Fruit fly (Drosophila melanogaster) whole organism: ENCODE results near the gene Atf3.
A peak's percentile ranks its signal among the peaks of the same experiment; 100 is the strongest.

Experiments used
- CG8478 ChIP-seq: fragments of >200 bp; optimal IDR thresholded peaks from 2 replicates; lab custom pipeline; 2018; ENCODE audit warnings: inconsistent platforms
- Dll ChIP-seq: fragments of >200 bp; optimal IDR thresholded peaks from 2 replicates; lab custom pipeline; 2017
- EcR ChIP-seq, 2 experiments: fragments of >200 bp; optimal IDR thresholded peaks; 2 replicates each; lab custom pipeline; 2017; ENCODE audit warnings: missing biosample characterization in 2 of 2, missing genetic modification characterization in 2 of 2, missing genetic modification reagents in 2 of 2
- pan ChIP-seq: fragments of >200 bp; optimal IDR thresholded peaks from 2 replicates; lab custom pipeline; 2017
- psq ChIP-seq: fragments of >200 bp; optimal IDR thresholded peaks from 2 replicates; lab custom pipeline; 2017
- usp ChIP-seq: fragments of >200 bp; optimal IDR thresholded peaks from 2 replicates; lab custom pipeline; 2017; ENCODE audit warnings: missing biosample characterization, missing genetic modification characterization, mixed read lengths

Atf3 gene

DNA sequence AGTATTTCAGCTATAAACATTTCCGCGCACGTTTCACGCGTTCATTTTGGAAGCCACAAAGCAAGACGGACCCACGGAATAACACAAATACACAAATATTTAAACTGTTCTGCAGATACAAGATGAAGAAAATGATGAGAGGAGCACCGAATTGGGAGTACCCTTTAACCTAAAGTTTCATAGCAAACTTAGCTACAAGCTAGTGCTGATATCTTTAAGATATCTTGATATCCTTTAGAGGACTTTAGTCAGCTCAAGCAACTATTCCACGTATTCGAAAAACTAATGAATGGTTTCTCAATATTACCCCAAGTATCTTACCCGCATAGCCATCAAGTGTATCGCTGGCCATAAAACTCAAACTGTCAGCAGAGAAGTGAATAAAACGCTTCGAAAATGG lies 19.0 kb downstream of the Atf3 start:
- TF ChIP-seq Dll (lab: Kevin White, UChicago), result no peak
- TF ChIP-seq usp (GFP tag; lab: Kevin White, UChicago), result no peak
- no peak for TF ChIP-seq CG8478 (lab: Kevin White, UChicago)
- no peak for TF ChIP-seq psq (lab: Kevin White, UChicago)
- no peak for TF ChIP-seq pan
- no peak for TF ChIP-seq EcR (GFP tag; optimal IDR thresholded peaks at IDR 0.05; lab: Kevin White, UChicago)

DNA sequence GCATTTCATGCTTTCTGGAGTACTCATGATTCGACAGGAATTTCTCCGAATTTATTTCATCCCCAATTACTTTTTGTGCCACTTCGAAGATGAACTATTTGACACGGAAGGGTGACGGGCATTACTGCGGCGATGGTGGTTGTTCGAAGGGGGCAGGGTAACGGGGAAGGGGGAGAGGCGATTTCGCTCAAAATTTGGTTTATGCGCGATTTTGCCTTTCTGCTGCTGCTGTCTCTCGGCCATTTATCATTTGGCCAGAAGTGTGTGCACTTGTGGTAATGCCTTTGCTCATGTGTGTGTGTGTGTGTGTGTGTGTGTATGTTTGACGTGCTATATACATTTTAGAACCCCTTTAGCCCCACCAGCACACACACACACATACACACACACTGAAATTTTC lies 22.1 kb downstream of the Atf3 start:
- TF ChIP-seq psq (lab: Kevin White, UChicago), result no peak
- TF ChIP-seq pan, result no peak
- no peak for TF ChIP-seq usp (GFP tag; lab: Kevin White, UChicago)
- TF ChIP-seq Dll (lab: Kevin White, UChicago), result no peak
- no peak for TF ChIP-seq EcR (GFP tag; optimal IDR thresholded peaks at IDR 0.05; lab: Kevin White, UChicago)

DNA sequence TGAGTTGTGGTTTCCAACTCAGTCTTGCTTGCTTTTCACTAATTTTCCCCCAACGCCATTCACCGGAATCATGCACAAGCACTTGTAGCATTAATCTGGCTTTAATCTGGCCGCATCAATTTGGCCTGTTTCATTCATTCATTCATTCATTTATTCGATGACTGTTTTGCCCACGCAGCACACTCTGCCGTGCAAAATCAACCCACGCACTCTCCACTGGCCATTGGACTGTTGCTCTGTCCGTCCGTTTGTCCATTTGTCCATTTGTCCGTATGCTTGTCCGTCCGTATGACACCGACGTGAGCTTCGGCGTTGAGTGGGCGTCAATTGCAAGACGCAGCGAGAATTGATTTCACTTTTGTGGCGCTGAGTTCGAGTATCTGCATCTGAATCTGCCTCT lies 25.0 kb downstream of the Atf3 start:
- TF ChIP-seq Dll (lab: Kevin White, UChicago) (no peak), pan (no peak), psq (lab: Kevin White, UChicago) (no peak), EcR (GFP tag; optimal IDR thresholded peaks at IDR 0.05; lab: Kevin White, UChicago) (no peak), CG8478 (lab: Kevin White, UChicago) (no peak), usp (GFP tag; lab: Kevin White, UChicago) (no peak)

DNA sequence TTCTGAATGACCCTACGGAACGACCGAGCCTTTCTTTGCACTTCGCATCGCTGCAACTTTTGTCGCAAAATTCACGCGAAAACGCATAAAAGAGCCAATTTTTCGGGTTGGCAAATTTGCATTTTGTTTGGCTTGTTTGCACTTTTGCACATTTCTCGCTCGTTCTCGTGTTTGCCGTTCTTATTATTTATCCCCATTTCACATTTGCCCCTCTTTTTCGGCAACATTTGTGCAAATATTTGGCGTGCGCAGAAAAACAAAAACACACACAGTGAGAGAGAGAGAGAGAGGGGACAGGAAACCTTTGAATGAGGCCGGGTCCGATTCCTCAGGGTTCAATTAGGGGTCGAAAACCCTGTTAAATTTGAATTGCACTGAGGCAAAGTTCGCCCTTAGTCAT lies 25.5 kb downstream of the Atf3 start:
- TF ChIP-seq CG8478 (lab: Kevin White, UChicago) (no peak), Dll (lab: Kevin White, UChicago) (no peak), pan (no peak), EcR (GFP tag; optimal IDR thresholded peaks at IDR 0.05; lab: Kevin White, UChicago) (no peak), usp (GFP tag; lab: Kevin White, UChicago) (no peak), psq (lab: Kevin White, UChicago) (no peak)

DNA sequence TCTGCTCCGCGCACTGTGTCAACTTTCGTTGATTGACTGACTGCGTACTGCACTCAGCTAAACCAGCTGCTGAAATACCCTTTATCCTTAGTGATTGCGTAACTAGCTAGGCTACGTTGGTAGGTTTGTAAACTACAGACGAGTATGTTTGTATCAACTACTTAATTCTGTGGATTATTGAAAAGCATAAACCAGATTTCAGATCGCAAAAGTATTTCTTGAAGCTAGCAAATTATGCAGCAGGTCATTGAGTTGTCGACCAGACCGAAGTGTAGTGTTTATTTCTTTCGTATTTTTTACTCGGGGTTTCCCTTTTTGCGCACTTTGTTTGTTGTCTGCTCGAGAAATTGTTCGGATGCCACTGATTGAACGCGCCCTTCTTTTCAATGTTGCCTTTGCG lies 26.3 kb downstream of the Atf3 start:
- TF ChIP-seq EcR (GFP tag; optimal IDR thresholded peaks at IDR 0.05; lab: Kevin White, UChicago) (no peak), pan (no peak), CG8478 (lab: Kevin White, UChicago) (no peak), Dll (lab: Kevin White, UChicago) (no peak), psq (lab: Kevin White, UChicago) (no peak), usp (GFP tag; lab: Kevin White, UChicago) (no peak)

DNA sequence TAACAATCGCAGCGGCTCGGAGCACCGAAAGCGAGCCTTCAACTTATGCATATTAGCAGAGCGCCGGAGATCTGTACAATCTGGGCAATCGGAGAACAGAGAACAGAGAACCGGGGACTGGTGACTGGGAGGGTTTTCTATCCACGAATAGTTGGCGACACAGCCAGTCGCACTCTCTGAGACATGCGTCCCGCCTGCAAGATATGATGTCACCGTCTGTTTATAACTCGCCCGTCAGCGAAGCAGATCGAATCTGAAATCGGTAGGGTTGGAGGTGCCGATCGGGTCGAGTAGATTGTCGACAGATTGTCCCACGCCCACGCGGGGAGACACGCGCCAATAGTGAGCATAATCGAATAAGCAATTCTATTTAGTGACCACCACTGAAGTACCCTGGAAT lies 33.0 kb downstream of the Atf3 start:
- TF ChIP-seq CG8478 (lab: Kevin White, UChicago) (no peak), Dll (lab: Kevin White, UChicago) (no peak), psq (lab: Kevin White, UChicago) (no peak), EcR (GFP tag; optimal IDR thresholded peaks at IDR 0.05; lab: Kevin White, UChicago) (no peak), pan (no peak), usp (GFP tag; lab: Kevin White, UChicago) (no peak)

DNA sequence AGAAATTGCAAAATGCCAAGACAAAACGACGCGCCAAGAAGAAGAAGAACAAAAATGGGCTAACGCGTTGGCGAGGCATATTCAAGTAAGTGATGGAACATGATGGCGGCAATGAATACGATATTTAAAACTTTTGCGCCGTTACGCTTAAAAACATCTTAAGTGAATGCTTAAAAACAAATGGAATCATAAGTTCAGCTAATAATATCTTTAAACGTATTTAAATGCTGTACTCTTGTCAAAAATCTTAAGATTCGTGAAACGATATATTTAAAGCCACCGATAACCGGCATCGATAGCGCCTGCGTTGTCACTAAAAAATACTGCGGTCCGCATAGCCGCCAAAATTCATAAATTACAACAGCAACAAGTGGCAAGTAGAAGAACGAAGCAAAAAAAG lies 35.3 kb downstream of the Atf3 start, which contains the start of gene CG11403:
TSS of gene CG11403 (minus strand) at position 53 of the 400 bp plus-strand sequence.
- no peak for TF ChIP-seq EcR (GFP tag; optimal IDR thresholded peaks at IDR 0.05; lab: Kevin White, UChicago)
- TF ChIP-seq pan, result no peak
- TF ChIP-seq Dll (lab: Kevin White, UChicago), result no peak
- no peak for TF ChIP-seq usp (GFP tag; lab: Kevin White, UChicago)
- TF ChIP-seq CG8478 (lab: Kevin White, UChicago), result no peak
- no peak for TF ChIP-seq psq (lab: Kevin White, UChicago)

DNA sequence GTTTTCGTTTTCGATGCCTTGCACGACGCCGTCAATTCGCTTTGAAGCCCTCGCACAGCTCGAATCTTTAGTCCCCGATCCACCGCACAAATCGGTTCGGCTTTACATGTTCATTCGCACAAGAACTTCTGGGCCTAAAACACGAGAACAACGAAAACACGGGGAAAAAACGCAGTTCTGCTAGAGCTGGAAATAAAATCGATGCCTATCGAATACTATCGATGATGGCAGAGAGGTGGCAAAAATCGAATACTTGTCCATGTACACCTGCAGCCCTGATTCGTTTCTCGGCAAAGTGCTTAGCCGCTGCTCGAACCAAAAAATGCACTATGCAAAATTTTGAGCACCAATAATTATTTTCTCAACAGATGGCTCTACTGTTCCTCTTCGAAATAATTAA lies 38.6 kb downstream of the Atf3 start, which contains the start of gene CG3638:
TSS of gene CG3638 (minus strand) at position 210 of the 400 bp plus-strand sequence.
- TF ChIP-seq Dll (lab: Kevin White, UChicago) (no peak), EcR (GFP tag; optimal IDR thresholded peaks at IDR 0.05; lab: Kevin White, UChicago) (no peak), psq (lab: Kevin White, UChicago) (no peak), CG8478 (lab: Kevin White, UChicago) (no peak), pan (no peak), usp (GFP tag; lab: Kevin White, UChicago) (no peak)

DNA sequence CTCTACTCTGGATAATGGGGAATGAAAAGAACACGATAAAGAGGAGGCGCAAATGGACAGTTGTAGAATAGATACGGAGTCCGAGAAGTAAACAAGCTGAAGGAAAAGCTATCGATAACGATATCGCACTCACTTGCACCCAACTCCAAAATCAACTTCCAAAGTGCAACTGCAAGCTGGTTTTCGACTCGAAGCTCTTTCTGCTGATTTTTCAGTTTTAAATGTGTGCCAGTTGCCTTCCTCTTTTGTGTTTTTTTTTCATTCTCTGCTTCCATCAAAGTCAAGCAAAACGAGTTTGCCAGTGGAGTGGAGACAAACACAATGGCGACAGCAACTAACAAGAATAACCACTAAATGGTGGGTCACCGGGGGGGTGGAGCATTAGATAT lies 39.5 kb downstream of the Atf3 start:
- TF ChIP-seq pan, result no peak
- no peak for TF ChIP-seq Dll (lab: Kevin White, UChicago)
- no peak for TF ChIP-seq usp (GFP tag; lab: Kevin White, UChicago)
- TF ChIP-seq CG8478 (lab: Kevin White, UChicago), result no peak
- TF ChIP-seq psq (lab: Kevin White, UChicago), result no peak
- no peak for TF ChIP-seq EcR (GFP tag; optimal IDR thresholded peaks at IDR 0.05; lab: Kevin White, UChicago)

DNA sequence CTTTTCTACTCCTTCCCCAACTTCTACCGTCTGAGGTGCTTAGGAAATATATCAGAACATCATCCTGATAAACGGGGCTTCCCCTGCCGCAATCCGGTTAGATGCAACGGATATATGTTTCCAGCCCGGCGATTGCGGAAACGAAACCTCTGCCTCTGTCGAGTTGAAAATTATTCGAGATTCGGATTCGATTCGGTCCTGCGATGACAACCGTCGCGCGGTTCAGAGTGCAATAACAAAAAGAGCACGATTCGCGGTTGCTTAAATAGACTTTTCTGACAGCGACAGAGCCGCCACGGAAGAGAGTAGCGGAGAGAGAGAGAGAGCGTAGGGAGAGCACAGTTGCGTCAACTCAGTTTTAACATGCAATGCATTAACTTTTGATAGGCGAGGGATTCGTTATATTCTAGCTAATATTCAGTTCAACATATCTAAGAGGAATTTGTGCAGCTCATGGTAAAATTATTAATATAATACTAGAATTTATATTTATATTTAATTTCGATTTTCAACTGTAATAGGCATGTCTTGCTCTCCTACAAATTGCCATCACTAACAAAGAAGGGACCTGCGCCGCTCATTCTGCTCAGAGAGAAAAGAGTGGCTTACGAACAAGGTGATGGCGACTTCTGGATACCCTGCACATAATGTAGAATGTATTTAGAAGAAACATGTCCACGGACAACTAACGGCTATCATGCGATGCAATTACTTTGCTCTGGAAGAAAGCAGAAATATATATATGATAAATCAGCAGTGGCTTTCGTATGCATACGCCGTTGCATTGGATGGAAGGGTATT lies 40.1 kb downstream of the Atf3 start:
- TF ChIP-seq usp (GFP tag; lab: Kevin White, UChicago) (no peak), CG8478 (lab: Kevin White, UChicago) (no peak), Dll (lab: Kevin White, UChicago) (peak; percentile 3), pan (peak; percentile 59), EcR (GFP tag; optimal IDR thresholded peaks at IDR 0.05; lab: Kevin White, UChicago) (no peak), psq (lab: Kevin White, UChicago) (no peak)

DNA sequence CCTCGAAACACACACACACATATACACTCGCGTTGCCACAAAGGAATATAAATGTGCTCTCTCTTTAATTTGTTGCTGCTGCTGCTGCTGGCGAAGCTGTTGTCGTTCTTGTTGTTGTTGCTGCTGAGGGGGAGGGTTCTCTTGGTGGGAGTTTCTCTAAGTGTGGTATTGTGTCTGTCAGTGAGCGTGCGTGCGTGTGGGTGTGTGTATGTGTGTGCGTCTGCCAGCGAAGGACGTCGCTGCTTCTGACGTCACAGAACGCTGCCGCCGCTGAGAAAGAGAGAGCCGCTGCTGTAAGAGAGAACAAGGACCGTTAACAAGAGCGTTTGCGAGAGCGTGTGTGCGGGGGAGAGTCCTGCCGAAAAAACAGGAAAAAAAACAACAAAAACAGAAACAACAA lies 41.1 kb downstream of the Atf3 start:
- TF ChIP-seq Dll (lab: Kevin White, UChicago), result no peak
- TF ChIP-seq psq (lab: Kevin White, UChicago), result no peak
- TF ChIP-seq CG8478 (lab: Kevin White, UChicago), result no peak
- no peak for TF ChIP-seq usp (GFP tag; lab: Kevin White, UChicago)
- TF ChIP-seq pan, result no peak
- no peak for TF ChIP-seq EcR (GFP tag; optimal IDR thresholded peaks at IDR 0.05; lab: Kevin White, UChicago)
